Worm (Caenorhabditis elegans) whole organism, L1 larva: ENCODE results near the gene oac-4.
A peak's percentile ranks its signal among the peaks of the same experiment; 100 is the strongest.

Source experiments
- C04F5.9 ChIP-seq: sonication (generic microtip); optimal IDR thresholded peaks from 2 replicates; lab custom pipeline; 2016; ENCODE audit warnings: missing genetic modification characterization, missing compliant biosample characterization
- C16A3.4 ChIP-seq: fragments of 150-350 bp; optimal IDR thresholded peaks from 2 replicates; lab custom pipeline; 2014; ENCODE audit warnings: missing biosample characterization, missing genetic modification characterization
- C34B4.2 ChIP-seq: sonication (generic microtip); optimal IDR thresholded peaks from 2 replicates; lab custom pipeline; 2017; ENCODE audit warnings: mild to moderate bottlenecking, missing genetic modification characterization, missing compliant biosample characterization
- aly-2 ChIP-seq: fragments of 150-350 bp; optimal IDR thresholded peaks from 2 replicates; lab custom pipeline; 2014; ENCODE audit warnings: missing biosample characterization, missing genetic modification characterization
- ceh-88 ChIP-seq: fragments of 200-800 bp; sonication (Bioruptor generic); IDR thresholded peaks from 2 replicates; pipeline ENCODE4 v1.3.6; 2022; ENCODE audit warnings: missing genetic modification characterization, missing compliant biosample characterization
- ceh-90 ChIP-seq: sonication (generic microtip); optimal IDR thresholded peaks from 2 replicates; lab custom pipeline; 2016; ENCODE audit warnings: missing genetic modification characterization, missing compliant biosample characterization
- dpl-1 ChIP-seq, 3 experiments: fragments of 150-350 bp in 2 of 3; sonication (generic microtip) in 1 of 3; optimal IDR thresholded peaks; 2 replicates each; lab custom pipeline; 2014 to 2017; ENCODE audit warnings: missing biosample characterization in 3 of 3, missing genetic modification characterization in 3 of 3, missing genetic modification reagents in 3 of 3
- efl-1 ChIP-seq, 4 experiments: fragments of 150-350 bp; optimal IDR thresholded peaks in 3 of 4; peaks in 1 of 4; 1 replicate in 1 of 4; 2 replicates in 3 of 4; lab custom pipeline; 2014; ENCODE audit warnings: missing biosample characterization in 2 of 4, missing genetic modification characterization in 2 of 4, missing genetic modification reagents in 2 of 4
- egl-13 ChIP-seq: sonication (generic microtip); optimal IDR thresholded peaks from 2 replicates; lab custom pipeline; 2016; ENCODE audit warnings: missing genotype, missing genetic modification reagents, missing genetic modification characterization, missing compliant biosample characterization
- egl-27 ChIP-seq, 2 experiments: fragments of 150-350 bp in 1 of 2; sonication (generic microtip); optimal IDR thresholded peaks; 3 replicates each; lab custom pipeline; 2017 to 2018; ENCODE audit warnings: missing biosample characterization in 2 of 2, missing genetic modification characterization in 2 of 2, missing genetic modification reagents in 2 of 2
- ets-5 ChIP-seq: fragments of 200-800 bp; sonication (Bioruptor generic); IDR thresholded peaks from 2 replicates; pipeline ENCODE4 v1.3.6; 2022; ENCODE audit warnings: missing genetic modification characterization, missing compliant biosample characterization
- fkh-10 ChIP-seq: sonication (generic microtip); optimal IDR thresholded peaks from 2 replicates; lab custom pipeline; 2017; ENCODE audit warnings: missing biosample characterization, missing genetic modification reagents, missing genetic modification characterization
- fkh-4 ChIP-seq: sonication (generic microtip); optimal IDR thresholded peaks from 2 replicates; lab custom pipeline; 2016; ENCODE audit warnings: missing compliant biosample characterization, missing genetic modification characterization, borderline replicate concordance
- hlh-17 ChIP-seq: fragments of 200-800 bp; sonication (Bioruptor generic); optimal IDR thresholded peaks from 2 replicates; lab custom pipeline; 2018; ENCODE audit warnings: missing genetic modification characterization, mild to moderate bottlenecking, missing compliant biosample characterization, moderate library complexity, borderline replicate concordance
- hlh-4 ChIP-seq: sonication (generic microtip); optimal IDR thresholded peaks from 2 replicates; lab custom pipeline; 2016; ENCODE audit warnings: mild to moderate bottlenecking, missing genetic modification characterization, missing compliant biosample characterization
- isw-1 ChIP-seq: fragments of 200-800 bp; sonication (Bioruptor generic); IDR thresholded peaks from 2 replicates; pipeline ENCODE4 v1.3.6; 2022; ENCODE audit warnings: missing genetic modification characterization, missing compliant biosample characterization
- jun-1 ChIP-seq: fragments of 150-350 bp; optimal IDR thresholded peaks from 2 replicates; lab custom pipeline; 2014; ENCODE audit warnings: missing biosample characterization, missing genetic modification reagents, missing genetic modification characterization
- lin-13 ChIP-seq: fragments of 150-350 bp; optimal IDR thresholded peaks from 2 replicates; lab custom pipeline; 2014; ENCODE audit warnings: missing biosample characterization, missing genetic modification reagents, missing genetic modification characterization
- lin-14 ChIP-seq: fragments of 200-800 bp; sonication (Bioruptor generic); optimal IDR thresholded peaks from 2 replicates; lab custom pipeline; 2018; ENCODE audit warnings: mild to moderate bottlenecking, missing genetic modification characterization, moderate library complexity, missing compliant biosample characterization
- lin-39 ChIP-seq: fragments of 150-350 bp; optimal IDR thresholded peaks from 2 replicates; lab custom pipeline; 2014; ENCODE audit warnings: missing biosample characterization, missing genetic modification reagents, missing genetic modification characterization
- mef-2 ChIP-seq: fragments of 150-350 bp; optimal IDR thresholded peaks from 2 replicates; lab custom pipeline; 2014; ENCODE audit warnings: missing biosample characterization, missing genetic modification characterization
- nhr-19 ChIP-seq: fragments of 200-800 bp; sonication (Bioruptor generic); conservative IDR thresholded peaks from 2 replicates; pipeline ENCODE4 v1.3.6; 2022; ENCODE audit warnings: missing genetic modification characterization, missing compliant biosample characterization
- nhr-28 ChIP-seq: fragments of 150-350 bp; optimal IDR thresholded peaks from 2 replicates; lab custom pipeline; 2014; ENCODE audit warnings: missing biosample characterization, missing genetic modification characterization
- nhr-47 ChIP-seq: sonication (generic microtip); optimal IDR thresholded peaks from 2 replicates; lab custom pipeline; 2016; ENCODE audit warnings: mild to moderate bottlenecking, missing genetic modification characterization, moderate library complexity, missing compliant biosample characterization
- nhr-76 ChIP-seq: sonication (generic microtip); optimal IDR thresholded peaks from 2 replicates; lab custom pipeline; 2017; ENCODE audit warnings: missing biosample characterization, missing genetic modification characterization
- nhr-77 ChIP-seq: fragments of 150-350 bp; optimal IDR thresholded peaks from 2 replicates; lab custom pipeline; 2014; ENCODE audit warnings: missing biosample characterization, missing genetic modification characterization
- nhr-85 ChIP-seq: sonication (generic microtip); peaks from one replicate; lab custom pipeline; 2016; ENCODE audit warnings: missing genetic modification characterization, inconsistent platforms, missing compliant biosample characterization
- pax-3 ChIP-seq: fragments of 200-800 bp; sonication (Bioruptor generic); optimal IDR thresholded peaks from 2 replicates; lab custom pipeline; 2018; ENCODE audit warnings: mild to moderate bottlenecking, missing genetic modification characterization, moderate library complexity, missing compliant biosample characterization
- pqm-1 ChIP-seq: sonication (generic microtip); optimal IDR thresholded peaks from 3 replicates; lab custom pipeline; 2017; ENCODE audit warnings: missing biosample characterization, missing genetic modification characterization
- snu-23 ChIP-seq: sonication (generic microtip); optimal IDR thresholded peaks from 2 replicates; lab custom pipeline; 2016; ENCODE audit warnings: missing genetic modification characterization, missing compliant biosample characterization
- sox-4 ChIP-seq: sonication (generic microtip); optimal IDR thresholded peaks from 2 replicates; lab custom pipeline; 2016; ENCODE audit warnings: missing genetic modification characterization, missing compliant biosample characterization
- sptf-1 ChIP-seq: fragments of 150-350 bp; optimal IDR thresholded peaks from 2 replicates; lab custom pipeline; 2014; ENCODE audit warnings: missing biosample characterization, missing genetic modification characterization
- unc-62 ChIP-seq: fragments of 150-350 bp; optimal IDR thresholded peaks from 2 replicates; lab custom pipeline; 2014; ENCODE audit warnings: missing biosample characterization, missing genetic modification reagents, missing genetic modification characterization
- xbp-1 ChIP-seq: sonication (generic microtip); optimal IDR thresholded peaks from 2 replicates; lab custom pipeline; 2016; ENCODE audit warnings: missing genetic modification characterization, missing compliant biosample characterization
- zag-1 ChIP-seq: fragments of 150-350 bp; optimal IDR thresholded peaks from 2 replicates; lab custom pipeline; 2014; ENCODE audit warnings: missing biosample characterization, missing genetic modification characterization
- zip-4 ChIP-seq: fragments of 200-800 bp; sonication (Bioruptor generic); optimal IDR thresholded peaks from 2 replicates; lab custom pipeline; 2018; ENCODE audit warnings: mild to moderate bottlenecking, missing genetic modification characterization, moderate library complexity, missing compliant biosample characterization
- ztf-11 ChIP-seq, 2 experiments: sonication (generic microtip); optimal IDR thresholded peaks; 2 replicates each; lab custom pipeline; 2016 to 2017; ENCODE audit warnings: missing genetic modification characterization in 2 of 2, missing biosample characterization in 1 of 2, missing compliant biosample characterization in 1 of 2

The oac-4 gene

ce11 chrII:3860826-3861225, 25.0 kb upstream of the oac-4 start, which contains the start of gene oac-11:
Gene oac-11 (minus strand): TSS chrII:3860926.
- TF ChIP-seq ceh-88 (GFP tag; lab: Robert Waterston, UW) (no peak), efl-1 (optimal IDR thresholded peaks at IDR 0.05; lab: Kevin White, UChicago) (no peak), efl-1 (GFP tag; optimal IDR thresholded peaks at IDR 0.05 in 1 of 2; lab: Kevin White, UChicago) (peak in 1 of 2 experiments; percentile 61)
- TF ChIP-seq, all 84 proteins: peak for 1

ce11 chrII:3852654-3853053, 16.8 kb upstream of the oac-4 start, which contains the start of gene nhr-257:
Gene nhr-257 (plus strand): TSS chrII:3852954.
- peak; percentile 49 for TF ChIP-seq nhr-85 (tag; lab: Kevin White, UChicago)
- TF ChIP-seq lin-14 (GFP tag; lab: Kevin White, UChicago), result no peak
- TF ChIP-seq, all 84 proteins: peak for 1

ce11 chrII:3850655-3851054, 14.8 kb upstream of the oac-4 start, which contains the start of gene nhr-72:
Gene nhr-72 (minus strand): TSS chrII:3850755.
- TF ChIP-seq pqm-1 (tag; lab: Kevin White, UChicago) (no peak), jun-1 (tag; lab: Kevin White, UChicago) (no peak), ceh-90 (tag; lab: Kevin White, UChicago) (no peak), egl-27 (tag; optimal IDR thresholded peaks at IDR 0.05; lab: Kevin White, UChicago) (no peak), C16A3.4 (tag; lab: Kevin White, UChicago) (no peak), xbp-1 (tag; lab: Kevin White, UChicago) (no peak), fkh-10 (GFP tag; lab: Kevin White, UChicago) (no peak), fkh-4 (tag; lab: Kevin White, UChicago) (no peak), hlh-17 (GFP tag; lab: Kevin White, UChicago) (no peak), egl-13 (tag; lab: Kevin White, UChicago) (no peak), hlh-4 (tag; lab: Kevin White, UChicago) (no peak), sptf-1 (tag; lab: Kevin White, UChicago) (no peak), isw-1 (no peak), dpl-1 (GFP tag; optimal IDR thresholded peaks at IDR 0.05; lab: Kevin White, UChicago) (no peak), snu-23 (no peak), nhr-19 (GFP tag; lab: Robert Waterston, UW) (no peak), ztf-11 (tag; optimal IDR thresholded peaks at IDR 0.05; lab: Kevin White, UChicago) (no peak), mef-2 (tag; lab: Kevin White, UChicago) (no peak)

- TF ChIP-seq nhr-28 (tag; lab: Kevin White, UChicago) (no peak), pax-3 (tag; lab: Kevin White, UChicago) (no peak), xbp-1 (tag; lab: Kevin White, UChicago) (no peak), nhr-47 (tag; lab: Kevin White, UChicago) (no peak), C04F5.9 (tag; lab: Kevin White, UChicago) (no peak), sox-4 (tag; lab: Kevin White, UChicago) (no peak), zip-4 (GFP tag; lab: Kevin White, UChicago) (no peak), nhr-76 (tag; lab: Kevin White, UChicago) (no peak), lin-13 (no peak), nhr-77 (tag; lab: Kevin White, UChicago) (no peak)
Observed at ce11 chrII:3846028-3846427, 10.2 kb upstream of the oac-4 start, which contains the start of gene C17A2.2. Gene C17A2.2 (plus strand): TSS chrII:3846328.

- TF ChIP-seq egl-13 (tag; lab: Kevin White, UChicago), result no peak
- TF ChIP-seq, all 84 proteins: peak for 0
Observed at ce11 chrII:3843305-3843704, 7.5 kb upstream of the oac-4 start, which contains the start of the genes C17A2.7 and C17A2.3. Gene C17A2.7 (minus strand): TSS chrII:3843405. Gene C17A2.3 (plus strand): TSS chrII:3843609.

ce11 chrII:3839562-3839961, 3.7 kb upstream of the oac-4 start, which contains the start of gene C17A2.4:
Gene C17A2.4 (plus strand): TSS chrII:3839862.
- TF ChIP-seq ets-5 (no peak), aly-2 (tag; lab: Kevin White, UChicago) (no peak), nhr-47 (tag; lab: Kevin White, UChicago) (no peak), lin-39 (tag; lab: Kevin White, UChicago) (no peak), C34B4.2 (tag; lab: Kevin White, UChicago) (no peak), zag-1 (no peak), unc-62 (GFP tag; lab: Kevin White, UChicago) (no peak)
